Worm (Caenorhabditis elegans) whole organism, late embryonic: ENCODE measurements around the gene W10C6.2.

ENCODE experiments used
- T23F11.4 ChIP-seq: fragments of 200-800 bp; sonication (Bioruptor generic); optimal IDR thresholded peaks from 2 replicates; lab custom pipeline; 2018; ENCODE audit warnings: mild to moderate bottlenecking, missing genetic modification characterization, missing compliant biosample characterization
- ahr-1 ChIP-seq: sonication (generic microtip); optimal IDR thresholded peaks from 2 replicates; lab custom pipeline; 2016; ENCODE audit warnings: missing genetic modification characterization, missing compliant biosample characterization
- ama-1 ChIP-seq: fragments of 150-350 bp; optimal IDR thresholded peaks from 2 replicates; lab custom pipeline; 2014
- ceh-18 ChIP-seq: sonication (generic microtip); optimal IDR thresholded peaks from 2 replicates; lab custom pipeline; 2016; ENCODE audit warnings: missing genetic modification characterization, missing compliant biosample characterization
- ceh-48 ChIP-seq: sonication (generic microtip); optimal IDR thresholded peaks from 2 replicates; lab custom pipeline; 2016; ENCODE audit warnings: missing genetic modification characterization, inconsistent platforms, missing compliant biosample characterization
- ceh-6 ChIP-seq: fragments of 200-800 bp; sonication (Bioruptor generic); optimal IDR thresholded peaks from 2 replicates; lab custom pipeline; 2018; ENCODE audit warnings: mild to moderate bottlenecking, missing genetic modification characterization, missing compliant biosample characterization
- fkh-6 ChIP-seq: sonication (generic microtip); optimal IDR thresholded peaks from 2 replicates; lab custom pipeline; 2016; ENCODE audit warnings: missing genetic modification characterization, missing compliant biosample characterization
- nfya-1 ChIP-seq: sonication (generic microtip); optimal IDR thresholded peaks from 2 replicates; lab custom pipeline; 2017; ENCODE audit warnings: missing genetic modification characterization, mild to moderate bottlenecking, missing compliant biosample characterization, antibody characterized with exemption, moderate library complexity
- nhr-11 ChIP-seq: fragments of 150-350 bp; optimal IDR thresholded peaks from 2 replicates; lab custom pipeline; 2014; ENCODE audit warnings: missing biosample characterization, missing genetic modification characterization
- npax-4 ChIP-seq: sonication (generic microtip); optimal IDR thresholded peaks from 2 replicates; lab custom pipeline; 2016; ENCODE audit warnings: missing genetic modification characterization, missing compliant biosample characterization
- pax-1 ChIP-seq: fragments of 150-350 bp; optimal IDR thresholded peaks from 2 replicates; lab custom pipeline; 2014; ENCODE audit warnings: missing biosample characterization, missing genetic modification characterization

DNA sequence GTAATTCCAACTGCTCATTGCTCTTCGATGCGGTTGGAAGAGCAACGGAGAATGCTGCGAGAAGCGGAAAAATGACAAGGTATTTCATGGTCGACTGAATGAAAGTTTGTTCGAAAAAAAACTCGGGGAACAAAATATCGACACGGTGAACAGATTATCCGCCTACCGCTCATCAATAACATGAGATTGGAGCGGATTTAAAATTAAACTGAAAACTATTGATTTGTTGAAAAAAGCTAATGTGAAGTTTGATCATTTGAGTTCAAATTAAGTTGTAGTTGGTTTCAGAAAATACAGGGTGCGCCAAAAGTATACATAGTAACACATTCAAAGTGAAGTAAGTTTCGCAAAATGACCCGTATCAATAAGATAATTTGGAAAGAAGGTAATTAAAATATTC is 18.4 kb upstream of the W10C6.2 start, which contains the start of gene F40F8.4:
- TF ChIP-seq nhr-11 (tag; lab: Kevin White, UChicago) (no peak), npax-4 (tag; lab: Kevin White, UChicago) (no peak), ama-1 (lab: Kevin White, UChicago) (no peak), ahr-1 (no peak), pax-1 (tag; lab: Kevin White, UChicago) (no peak), nfya-1 (tag; lab: Kevin White, UChicago) (no peak), ceh-18 (tag; lab: Kevin White, UChicago) (no peak), fkh-6 (tag; lab: Kevin White, UChicago) (no peak), ceh-6 (no peak), T23F11.4 (GFP tag; lab: Kevin White, UChicago) (no peak), ceh-48 (tag; lab: Kevin White, UChicago) (no peak)
